Worm (Caenorhabditis elegans): Measurements from ENCODE around the gene drn-1.
A peak's percentile ranks its signal among the peaks of the same experiment; 100 is the strongest.

Gene drn-1

DNA sequence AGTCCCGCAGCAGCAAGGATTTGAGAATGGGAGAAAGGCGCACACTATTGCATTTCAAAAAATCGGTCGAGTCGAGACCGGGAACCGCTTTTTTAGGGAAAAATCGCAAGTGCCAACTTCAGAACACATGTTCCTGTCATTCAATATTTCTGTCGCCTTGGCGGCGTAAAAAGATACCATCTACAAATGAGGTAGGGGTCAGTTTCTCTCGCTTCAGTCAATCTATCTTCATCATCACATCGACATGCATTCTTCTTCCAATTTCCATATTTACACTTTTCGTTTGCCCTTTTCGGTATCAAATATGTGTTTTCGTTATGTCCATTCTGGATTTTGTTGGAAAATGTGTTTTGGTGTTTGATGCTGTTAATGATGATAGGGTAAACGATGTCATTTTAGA is 26.1 kb upstream of the drn-1 start:
- no peak for TF ChIP-seq skn-1 (tag; optimal IDR thresholded peaks at IDR 0.05)
- TF ChIP-seq ceh-16 (tag; optimal IDR thresholded peaks at IDR 0.05): peak; percentile 63

DNA sequence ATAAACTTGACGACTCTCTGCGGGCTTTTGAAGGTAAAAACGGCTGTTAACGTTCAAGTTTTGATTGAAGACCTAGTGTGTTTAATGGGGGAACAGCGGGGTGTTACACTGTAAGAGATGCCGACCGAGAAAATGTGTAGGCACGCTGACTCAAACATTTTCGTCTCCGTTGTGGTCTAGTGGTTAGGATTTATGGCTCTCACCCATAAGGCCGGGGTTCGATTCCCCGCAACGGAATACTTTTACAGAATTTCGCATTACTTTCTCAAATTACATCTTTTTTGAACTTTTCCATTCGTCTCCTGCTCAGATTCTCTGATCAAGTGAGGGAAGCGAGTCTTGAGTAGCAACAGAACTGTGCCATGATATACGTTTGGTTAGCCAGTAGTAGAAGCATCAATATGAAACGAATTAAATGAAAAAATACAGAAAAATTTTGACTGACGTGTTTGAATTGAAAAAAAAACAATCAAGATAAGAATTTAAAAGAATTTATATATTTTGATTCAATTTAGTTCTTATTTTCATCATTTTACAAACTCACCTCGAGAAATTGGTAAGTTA is 21.7 kb upstream of the drn-1 start, which contains the start of gene ZK622.1:
Gene ZK622.1 (plus strand): TSS at position 514 of the 564 bp plus-strand sequence.
- TF ChIP-seq egl-27 (tag; optimal IDR thresholded peaks at IDR 0.05) (no peak), aly-2 (tag; optimal IDR thresholded peaks at IDR 0.05) (no peak), zag-1 (tag; optimal IDR thresholded peaks at IDR 0.05) (no peak), lsy-2 (tag; optimal IDR thresholded peaks at IDR 0.05) (peak in 1 of 2 experiments; percentile 32), C34F6.9 (tag; optimal IDR thresholded peaks at IDR 0.05) (no peak), ztf-4 (tag; optimal IDR thresholded peaks at IDR 0.05) (no peak), peb-1 (tag; optimal IDR thresholded peaks at IDR 0.05) (no peak), nhr-25 (tag; optimal IDR thresholded peaks at IDR 0.05) (no peak), nhr-21 (tag; optimal IDR thresholded peaks at IDR 0.05) (peak; percentile 3), elt-3 (tag; optimal IDR thresholded peaks at IDR 0.05) (no peak), ztf-1 (GFP tag; conservative IDR thresholded peaks at IDR 0.05) (no peak), mdl-1 (tag; optimal IDR thresholded peaks at IDR 0.05) (no peak), alr-1 (tag; optimal IDR thresholded peaks at IDR 0.05) (no peak), skn-1 (tag; optimal IDR thresholded peaks at IDR 0.05) (no peak), Y55F3AM.14 (GFP tag; optimal IDR thresholded peaks at IDR 0.05) (no peak), nhr-6 (tag; optimal IDR thresholded peaks at IDR 0.05) (no peak), nhr-10 (tag; optimal IDR thresholded peaks at IDR 0.05) (no peak), unc-55 (GFP tag; optimal IDR thresholded peaks at IDR 0.05) (peak; percentile 19), fos-1 (tag; optimal IDR thresholded peaks at IDR 0.05) (peak; percentile 29), nhr-23 (tag; optimal IDR thresholded peaks at IDR 0.05) (no peak), mbf-1 (tag; optimal IDR thresholded peaks at IDR 0.05) (no peak), nhr-237 (tag; optimal IDR thresholded peaks at IDR 0.05) (no peak), nhr-77 (tag; optimal IDR thresholded peaks at IDR 0.05) (no peak), unc-39 (tag; optimal IDR thresholded peaks at IDR 0.05) (no peak), mab-5 (tag; optimal IDR thresholded peaks at IDR 0.05) (no peak), lin-13 (GFP tag; optimal IDR thresholded peaks at IDR 0.05) (no peak), ama-1 (optimal IDR thresholded peaks at IDR 0.05) (no peak), lin-39 (tag; optimal IDR thresholded peaks at IDR 0.05) (no peak), R02D3.7 (tag; optimal IDR thresholded peaks at IDR 0.05) (no peak), ZK546.5 (tag; optimal IDR thresholded peaks at IDR 0.05) (no peak), crh-2 (tag; optimal IDR thresholded peaks at IDR 0.05) (peak; percentile 2), ztf-11 (tag; optimal IDR thresholded peaks at IDR 0.05) (no peak), sma-9 (GFP tag; optimal IDR thresholded peaks at IDR 0.05) (peak; percentile 9), sma-9 (tag; optimal IDR thresholded peaks at IDR 0.05) (no peak), blmp-1 (tag; optimal IDR thresholded peaks at IDR 0.05; ENCODE audit: insufficient read depth) (no peak), nhr-12 (tag; optimal IDR thresholded peaks at IDR 0.05) (no peak), sem-4 (tag; optimal IDR thresholded peaks at IDR 0.05) (no peak), snpc-4 (tag; optimal IDR thresholded peaks at IDR 0.05) (no peak), elt-1 (tag; optimal IDR thresholded peaks at IDR 0.05) (no peak), ceh-16 (tag; optimal IDR thresholded peaks at IDR 0.05) (no peak), gmeb-1 (tag; optimal IDR thresholded peaks at IDR 0.05) (no peak), sma-3 (GFP tag; optimal IDR thresholded peaks at IDR 0.05) (peak; percentile 38), nhr-11 (tag; optimal IDR thresholded peaks at IDR 0.05) (no peak), lin-11 (tag; optimal IDR thresholded peaks at IDR 0.05) (no peak), ceh-82 (tag; optimal IDR thresholded peaks at IDR 0.05) (no peak), unc-62 (GFP tag; optimal IDR thresholded peaks at IDR 0.05) (no peak), F13H6.1 (tag; optimal IDR thresholded peaks at IDR 0.05) (peak; percentile 25), nhr-129 (tag; optimal IDR thresholded peaks at IDR 0.05) (peak; percentile 53), dmd-4 (tag; optimal IDR thresholded peaks at IDR 0.05) (no peak)
